Fruit fly (Drosophila melanogaster) whole organism, wandering third instar larva: ENCODE data around the gene CG11980.

Experiments used
- CG9705 ChIP-seq: fragments of 200-800 bp; sonication (Bioruptor generic); optimal IDR thresholded peaks from 2 replicates; lab custom pipeline; 2018; ENCODE audit warnings: missing biosample characterization, mild to moderate bottlenecking, missing genetic modification characterization
- CrebA ChIP-seq: fragments of 200-800 bp; sonication (Bioruptor generic); optimal IDR thresholded peaks from 2 replicates; lab custom pipeline; 2016; ENCODE audit warnings: missing biosample characterization, mild to moderate bottlenecking, missing genetic modification characterization, borderline replicate concordance
- Dfd ChIP-seq: fragments of >200 bp; optimal IDR thresholded peaks from 2 replicates; lab custom pipeline; 2017; ENCODE audit warnings: missing biosample characterization, missing genetic modification characterization
- Dif ChIP-seq: fragments of 200-275, 200-300 bp; sonication (Bioruptor generic); optimal IDR thresholded peaks from 2 replicates; lab custom pipeline; 2018; ENCODE audit warnings: missing biosample characterization, missing genetic modification characterization; ENCODE audit not compliant: partially characterized antibody
- HLH106 ChIP-seq: fragments of 200-800 bp; optimal IDR thresholded peaks from 3 replicates; lab custom pipeline; 2019; ENCODE audit warnings: missing biosample characterization, mild to moderate bottlenecking, missing genetic modification characterization, moderate library complexity
- Hnf4 ChIP-seq: fragments of 200-800 bp; sonication (Bioruptor generic); optimal IDR thresholded peaks from 2 replicates; lab custom pipeline; 2016; ENCODE audit warnings: missing biosample characterization, mild to moderate bottlenecking, missing genetic modification characterization
- Hr78 ChIP-seq: fragments of >200 bp; optimal IDR thresholded peaks from 2 replicates; lab custom pipeline; 2017; ENCODE audit warnings: missing biosample characterization, missing genetic modification characterization
- Hr83 ChIP-seq: fragments of 200-300 bp; sonication (Bioruptor generic); optimal IDR thresholded peaks from 2 replicates; lab custom pipeline; 2016; ENCODE audit warnings: missing biosample characterization, mild to moderate bottlenecking, missing genetic modification characterization, moderate library complexity; ENCODE audit not compliant: poor library complexity, severe bottlenecking
- Jra ChIP-seq: sonication (Bioruptor generic); optimal IDR thresholded peaks from 2 replicates; lab custom pipeline; 2016; ENCODE audit warnings: missing biosample characterization, missing genetic modification characterization
- Mio ChIP-seq: sonication (Bioruptor generic); optimal IDR thresholded peaks from 2 replicates; lab custom pipeline; 2016; ENCODE audit warnings: missing biosample characterization, missing genetic modification characterization
- Myc ChIP-seq: fragments of >200 bp; optimal IDR thresholded peaks from 2 replicates; lab custom pipeline; 2017
- N ChIP-seq: fragments of >200 bp; optimal IDR thresholded peaks from 2 replicates; lab custom pipeline; 2018; ENCODE audit warnings: missing biosample characterization, missing external identifiers, missing genetic modification characterization
- OdsH ChIP-seq: fragments of 200-800 bp; sonication (Bioruptor generic); optimal IDR thresholded peaks from 2 replicates; lab custom pipeline; 2016; ENCODE audit warnings: missing biosample characterization, mild to moderate bottlenecking, missing genetic modification characterization
- Rel ChIP-seq, 2 experiments: fragments of 200-800 bp; sonication (Bioruptor generic) in 1 of 2; optimal IDR thresholded peaks; 2 replicates in 1 of 2; 3 replicates in 1 of 2; lab custom pipeline; 2016 to 2019; ENCODE audit warnings: mild to moderate bottlenecking in 2 of 2, missing biosample characterization in 2 of 2, missing genetic modification characterization in 2 of 2, moderate library complexity in 1 of 2
- Sp1 ChIP-seq: fragments of 200-800 bp; sonication (Bioruptor generic); optimal IDR thresholded peaks from 3 replicates; lab custom pipeline; 2019; ENCODE audit warnings: missing biosample characterization, mild to moderate bottlenecking, missing genetic modification characterization, moderate library complexity
- Vsx2 ChIP-seq: fragments of 200-300, 225-300 bp; sonication (Bioruptor generic); optimal IDR thresholded peaks from 2 replicates; lab custom pipeline; 2018; ENCODE audit warnings: missing biosample characterization, missing genetic modification characterization; ENCODE audit not compliant: partially characterized antibody
- br ChIP-seq: fragments of 200-800 bp; sonication (Bioruptor generic); optimal IDR thresholded peaks from 2 replicates; lab custom pipeline; 2016; ENCODE audit warnings: missing biosample characterization, missing genetic modification characterization
- dl ChIP-seq, 2 experiments: fragments of 175-275, 200-275 bp in 1 of 2; fragments of 200-275 bp in 1 of 2; sonication (Bioruptor generic); optimal IDR thresholded peaks; lab custom pipeline; 2018; ENCODE audit warnings: mild to moderate bottlenecking in 2 of 2, missing biosample characterization in 2 of 2, missing genetic modification characterization in 2 of 2, moderate library complexity in 2 of 2; ENCODE audit not compliant: partially characterized antibody in 2 of 2, insufficient read depth in 1 of 2
- dmrt93B ChIP-seq: fragments of 200-800 bp; sonication (Bioruptor generic); optimal IDR thresholded peaks from 2 replicates; lab custom pipeline; 2018; ENCODE audit warnings: missing biosample characterization, mild to moderate bottlenecking, missing genetic modification characterization
- dsf ChIP-seq: sonication (Bioruptor generic); optimal IDR thresholded peaks from 2 replicates; lab custom pipeline; 2016; ENCODE audit warnings: missing biosample characterization, missing genetic modification characterization, borderline replicate concordance
- ey ChIP-seq: fragments of 200-800 bp; sonication (Bioruptor generic); optimal IDR thresholded peaks from 2 replicates; lab custom pipeline; 2016; ENCODE audit warnings: missing biosample characterization, missing genetic modification characterization
- foxo ChIP-seq, 2 experiments: fragments of 200-800 bp; sonication (Bioruptor generic); optimal IDR thresholded peaks; 2 replicates in 1 of 2; 3 replicates in 1 of 2; lab custom pipeline; 2016 to 2017; ENCODE audit warnings: missing biosample characterization in 2 of 2, missing genetic modification characterization in 2 of 2
- fru ChIP-seq: fragments of 200-800 bp; sonication (Bioruptor generic); optimal IDR thresholded peaks from 3 replicates; lab custom pipeline; 2016; ENCODE audit warnings: missing biosample characterization, mild to moderate bottlenecking, missing genetic modification characterization
- h ChIP-seq: fragments of 200-800 bp; sonication (Bioruptor generic); optimal IDR thresholded peaks from 3 replicates; lab custom pipeline; 2016; ENCODE audit warnings: missing biosample characterization, mild to moderate bottlenecking, missing genetic modification characterization
- jim ChIP-seq: fragments of 175-275, 200-325 bp; sonication (Bioruptor generic); optimal IDR thresholded peaks from 2 replicates; lab custom pipeline; 2016; ENCODE audit warnings: missing biosample characterization, mild to moderate bottlenecking, missing genetic modification characterization
- lola ChIP-seq: fragments of >200 bp; optimal IDR thresholded peaks from 2 replicates; lab custom pipeline; 2017; ENCODE audit warnings: missing biosample characterization, missing genetic modification characterization
- pan ChIP-seq: fragments of >200 bp; optimal IDR thresholded peaks from 2 replicates; lab custom pipeline; 2017
- psq ChIP-seq: fragments of 200-800 bp; sonication (Bioruptor generic); optimal IDR thresholded peaks from 3 replicates; lab custom pipeline; 2017; ENCODE audit warnings: missing biosample characterization, mild to moderate bottlenecking, missing genetic modification characterization, moderate library complexity
- rgr ChIP-seq: fragments of 200-800 bp; sonication (Bioruptor generic); optimal IDR thresholded peaks from 3 replicates; lab custom pipeline; 2016; ENCODE audit warnings: missing biosample characterization, mild to moderate bottlenecking, missing genetic modification characterization
- usp ChIP-seq: fragments of >200 bp; optimal IDR thresholded peaks from 2 replicates; lab custom pipeline; 2017; ENCODE audit warnings: missing biosample characterization, missing genetic modification characterization
- woc ChIP-seq: sonication (Bioruptor generic); optimal IDR thresholded peaks from 2 replicates; lab custom pipeline; 2016; ENCODE audit warnings: missing biosample characterization, mild to moderate bottlenecking, missing genetic modification characterization

Gene CG11980

dm6 chr3R:9035252-9035651 lies 31.4 kb downstream of the CG11980 start:
- TF ChIP-seq Sp1 (GFP tag; lab: Kevin White, UChicago) (peak; percentile 23), foxo (GFP tag; optimal IDR thresholded peaks at IDR 0.05; lab: Kevin White, UChicago) (peak in 1 of 2 experiments; percentile 51), OdsH (GFP tag; lab: Kevin White, UChicago) (peak; percentile 11), pan (lab: Kevin White, UChicago) (no peak), br (no peak), usp (GFP tag; lab: Kevin White, UChicago) (no peak), Hnf4 (GFP tag; lab: Kevin White, UChicago) (no peak), ey (peak; percentile 15), psq (peak; percentile 30), fru (peak; percentile 34), rgr (GFP tag; lab: Kevin White, UChicago) (peak; percentile 17), Myc (lab: Kevin White, UChicago) (no peak), HLH106 (tag; lab: Kevin White, UChicago) (peak; percentile 26), h (peak; percentile 38)
- TF ChIP-seq, all 38 proteins: peak for 9

- TF ChIP-seq Hr78 (GFP tag; lab: Kevin White, UChicago), result no peak
- TF ChIP-seq Mio, result no peak
- no peak for TF ChIP-seq ey
Measured at dm6 chr3R:9037946-9038345, 34.1 kb downstream of the CG11980 start.

- TF ChIP-seq Myc (lab: Kevin White, UChicago) (no peak), usp (GFP tag; lab: Kevin White, UChicago) (no peak), Hnf4 (GFP tag; lab: Kevin White, UChicago) (peak; percentile 69), Rel (GFP tag; optimal IDR thresholded peaks at IDR 0.05; lab: Kevin White, UChicago) (no peak), Rel (tag; optimal IDR thresholded peaks at IDR 0.05; lab: Kevin White, UChicago) (no peak), jim (GFP tag; lab: Kevin White, UChicago) (no peak), lola (GFP tag; lab: Kevin White, UChicago) (no peak), dsf (no peak), woc (GFP tag; lab: Kevin White, UChicago) (peak; percentile 75), foxo (GFP tag; optimal IDR thresholded peaks at IDR 0.05; lab: Kevin White, UChicago) (peak in 1 of 2 experiments; percentile 50), dmrt93B (GFP tag; lab: Kevin White, UChicago) (no peak), Jra (peak; percentile 50), ey (peak; percentile 29), CG9705 (peak; percentile 14), Hr83 (GFP tag; lab: Kevin White, UChicago) (peak; percentile 80), OdsH (GFP tag; lab: Kevin White, UChicago) (peak; percentile 8), Dif (GFP tag; lab: Kevin White, UChicago) (no peak), rgr (GFP tag; lab: Kevin White, UChicago) (peak; percentile 50), N (GFP tag; lab: Kevin White, UChicago) (no peak), HLH106 (tag; lab: Kevin White, UChicago) (peak; percentile 24), pan (lab: Kevin White, UChicago) (no peak), h (peak; percentile 64), Dfd (GFP tag; lab: Kevin White, UChicago) (no peak), fru (no peak), Vsx2 (GFP tag; lab: Kevin White, UChicago) (no peak), Sp1 (GFP tag; lab: Kevin White, UChicago) (peak; percentile 17), CrebA (no peak), dl (GFP tag; optimal IDR thresholded peaks at IDR 0.05; lab: Kevin White, UChicago; ENCODE audit: insufficient read depth in 1 of 2, partially characterized antibody in 2 of 2) (no peak), Mio (no peak)
Measured at dm6 chr3R:9038652-9039051, 34.8 kb downstream of the CG11980 start, which contains the start of gene hyx. TSS of gene hyx (plus strand) at chr3R:9038760.

dm6 chr3R:9039448-9039847 lies 35.6 kb downstream of the CG11980 start, which contains the start of gene neur:
TSS of gene neur (minus strand) at chr3R:9039471.
- TF ChIP-seq HLH106 (tag; lab: Kevin White, UChicago), result peak; percentile 36
- TF ChIP-seq psq, result peak; percentile 9
- peak; percentile 10 for TF ChIP-seq CG9705
- peak; percentile 38 for TF ChIP-seq h
- TF ChIP-seq Vsx2 (GFP tag; lab: Kevin White, UChicago), result no peak
- TF ChIP-seq rgr (GFP tag; lab: Kevin White, UChicago), result peak; percentile 34
- peak; percentile 25 for TF ChIP-seq Sp1 (GFP tag; lab: Kevin White, UChicago)
- TF ChIP-seq woc (GFP tag; lab: Kevin White, UChicago), result peak; percentile 44
- no peak for TF ChIP-seq usp (GFP tag; lab: Kevin White, UChicago)
